Fruit fly (Drosophila melanogaster) ovary, adult (tissue): ENCODE results near the gene CG31871.

Source experiments
- CG17801 ChIP-seq: fragments of 200-800 bp; optimal IDR thresholded peaks from 2 replicates; lab custom pipeline; 2019; ENCODE audit warnings: missing biosample characterization, mild to moderate bottlenecking, missing genetic modification characterization, moderate library complexity; ENCODE audit not compliant: partially characterized antibody

Gene CG31871

dm6 chr2L:10671530-10671929, 9.6 kb downstream of the CG31871 start:
- TF ChIP-seq CG17801 (GFP tag; lab: Kevin White, UChicago), result no peak

- no peak for TF ChIP-seq CG17801 (GFP tag; lab: Kevin White, UChicago)
Observed at dm6 chr2L:10672989-10673388, 11.1 kb downstream of the CG31871 start.

dm6 chr2L:10676933-10677714, 15.2 kb downstream of the CG31871 start, which contains the start of gene CG17104:
Gene CG17104 (plus strand): TSS chr2L:10677198.
- no peak for TF ChIP-seq CG17801 (GFP tag; lab: Kevin White, UChicago)

- no peak for TF ChIP-seq CG17801 (GFP tag; lab: Kevin White, UChicago)
Observed at dm6 chr2L:10677715-10678088, 15.8 kb downstream of the CG31871 start.

dm6 chr2L:10679568-10679967, 17.7 kb downstream of the CG31871 start:
- TF ChIP-seq CG17801 (GFP tag; lab: Kevin White, UChicago), result no peak

dm6 chr2L:10680584-10681080, 18.8 kb downstream of the CG31871 start, which contains the start of gene CG17105:
Gene CG17105 (plus strand): TSS chr2L:10681030.
- no peak for TF ChIP-seq CG17801 (GFP tag; lab: Kevin White, UChicago)

- no peak for TF ChIP-seq CG17801 (GFP tag; lab: Kevin White, UChicago)
Observed at dm6 chr2L:10681602-10682001, 19.7 kb downstream of the CG31871 start, which contains the start of gene CG17107. Gene CG17107 (plus strand): TSS chr2L:10681902.

dm6 chr2L:10682197-10682596, 20.3 kb downstream of the CG31871 start:
- no peak for TF ChIP-seq CG17801 (GFP tag; lab: Kevin White, UChicago)

dm6 chr2L:10682912-10683311, 21.0 kb downstream of the CG31871 start:
- no peak for TF ChIP-seq CG17801 (GFP tag; lab: Kevin White, UChicago)

dm6 chr2L:10684309-10684708, 22.4 kb downstream of the CG31871 start, which contains the start of gene CG7299:
Gene CG7299 (minus strand): TSS chr2L:10684409.
- no peak for TF ChIP-seq CG17801 (GFP tag; lab: Kevin White, UChicago)

dm6 chr2L:10685666-10686065, 23.8 kb downstream of the CG31871 start:
- no peak for TF ChIP-seq CG17801 (GFP tag; lab: Kevin White, UChicago)

- TF ChIP-seq CG17801 (GFP tag; lab: Kevin White, UChicago), result no peak
Observed at dm6 chr2L:10687009-10687793, 25.3 kb downstream of the CG31871 start, which contains the start of gene CG7296. Gene CG7296 (minus strand): TSS chr2L:10687066.

dm6 chr2L:10687794-10688185, 25.9 kb downstream of the CG31871 start:
- no peak for TF ChIP-seq CG17801 (GFP tag; lab: Kevin White, UChicago)

dm6 chr2L:10688764-10689163, 26.9 kb downstream of the CG31871 start:
- no peak for TF ChIP-seq CG17801 (GFP tag; lab: Kevin White, UChicago)
